Worm (Caenorhabditis elegans): ENCODE results near the gene T14G8.6.

DNA sequence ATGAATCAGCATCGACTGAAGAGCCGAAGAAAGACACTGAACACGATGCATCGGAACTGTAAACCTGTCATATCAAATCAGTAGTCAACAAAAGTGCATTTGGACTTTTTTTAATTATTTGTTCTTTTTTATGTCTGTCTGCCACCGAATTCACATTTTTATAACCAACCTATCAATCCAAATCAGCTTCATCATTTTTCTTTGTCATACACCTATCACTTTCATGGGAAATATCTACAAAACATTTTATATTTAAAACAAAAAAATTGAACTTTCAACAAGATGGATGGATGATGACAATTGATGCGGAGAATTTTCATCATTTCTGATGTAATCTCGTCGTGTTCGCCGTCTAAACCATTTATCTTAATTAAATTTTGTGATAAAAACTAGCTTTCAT, 6.8 kb upstream of the T14G8.6 start:
- no peak for TF ChIP-seq ceh-82 (tag; optimal IDR thresholded peaks at IDR 0.05)
- TF ChIP-seq aly-2 (tag; optimal IDR thresholded peaks at IDR 0.05): no peak
- no peak for TF ChIP-seq unc-30 (tag; optimal IDR thresholded peaks at IDR 0.05)
- no peak for TF ChIP-seq ceh-8 (GFP tag; optimal IDR thresholded peaks at IDR 0.05)
- TF ChIP-seq efl-1 (optimal IDR thresholded peaks at IDR 0.05): no peak
- no peak for TF ChIP-seq efl-1 (GFP tag; optimal IDR thresholded peaks at IDR 0.05 in 1 of 2)
- TF ChIP-seq jun-1 (tag; optimal IDR thresholded peaks at IDR 0.05): no peak

All from whole organism, L1 larva.